Worm (Caenorhabditis elegans) whole organism, young adult: ENCODE results near the gene pas-2.

ENCODE experiments used
- C06A6.2 ChIP-seq: fragments of 200-800 bp; sonication (Bioruptor generic); conservative IDR thresholded peaks from 2 replicates; pipeline ENCODE4 v1.3.6; 2022; ENCODE audit warnings: missing genetic modification characterization, missing compliant biosample characterization
- F33H1.4 ChIP-seq: fragments of 200-800 bp; sonication (Bioruptor generic); IDR thresholded peaks from 2 replicates; pipeline ENCODE4 v1.3.6; 2022; ENCODE audit warnings: missing genetic modification reagents, missing genetic modification characterization, missing compliant biosample characterization
- ama-1 ChIP-seq, 3 experiments: fragments of 150-350 bp in 1 of 3; sonication (generic microtip) in 2 of 3; optimal IDR thresholded peaks; 2 replicates each; lab custom pipeline; 2014 to 2018; ENCODE audit warnings: missing biosample characterization in 2 of 3, missing genetic modification characterization in 2 of 3, missing genetic modification reagents in 2 of 3
- aptf-3 ChIP-seq: fragments of 200-800 bp; sonication (Bioruptor generic); IDR thresholded peaks from 2 replicates; pipeline ENCODE4 v1.3.6; 2022; ENCODE audit warnings: missing genetic modification characterization, missing compliant biosample characterization
- atf-7 ChIP-seq: sonication (generic microtip); optimal IDR thresholded peaks from 2 replicates; lab custom pipeline; 2017; ENCODE audit warnings: mild to moderate bottlenecking, missing genetic modification characterization, missing compliant biosample characterization
- ceh-79 ChIP-seq: sonication (generic microtip); optimal IDR thresholded peaks from 2 replicates; lab custom pipeline; 2017; ENCODE audit warnings: mild to moderate bottlenecking, missing genetic modification characterization, missing compliant biosample characterization
- ets-4 ChIP-seq: fragments of 200-800 bp; sonication (Bioruptor generic); optimal IDR thresholded peaks from 2 replicates; lab custom pipeline; 2018; ENCODE audit warnings: mild to moderate bottlenecking, missing genetic modification characterization, missing compliant biosample characterization
- him-1 ChIP-seq: sonication (generic microtip); optimal IDR thresholded peaks from 2 replicates; lab custom pipeline; 2016; ENCODE audit warnings: missing genotype, missing genetic modification reagents, missing genetic modification characterization, missing compliant biosample characterization
- hlh-12 ChIP-seq: sonication (generic microtip); optimal IDR thresholded peaks from 2 replicates; lab custom pipeline; 2016; ENCODE audit warnings: missing genetic modification characterization, missing compliant biosample characterization
- pha-4 ChIP-seq: fragments of 150-350 bp; sonication (generic microtip); optimal IDR thresholded peaks from 2 replicates; lab custom pipeline; 2014; ENCODE audit warnings: missing biosample characterization, missing genetic modification reagents, missing genetic modification characterization
- unc-130 ChIP-seq: sonication (generic microtip); optimal IDR thresholded peaks from 2 replicates; lab custom pipeline; 2016; ENCODE audit warnings: missing genetic modification reagents, missing genetic modification characterization, missing compliant biosample characterization

ce11 chrV:10798090-10798489 lies 27.9 kb downstream of the pas-2 start, which contains the start of gene srh-184:
- TF ChIP-seq ceh-79 (tag; lab: Kevin White, UChicago) (no peak), unc-130 (GFP tag; lab: Kevin White, UChicago) (no peak), F33H1.4 (no peak), pha-4 (tag; lab: Kevin White, UChicago) (no peak), C06A6.2 (GFP tag; lab: Robert Waterston, UW) (no peak), hlh-12 (no peak), ama-1 (optimal IDR thresholded peaks at IDR 0.05; lab: Kevin White, UChicago) (no peak), ama-1 (GFP tag; optimal IDR thresholded peaks at IDR 0.05; lab: Kevin White, UChicago) (no peak), atf-7 (tag; lab: Kevin White, UChicago) (no peak), him-1 (tag; lab: Kevin White, UChicago) (no peak), ets-4 (GFP tag; lab: Kevin White, UChicago) (no peak), aptf-3 (GFP tag; lab: Robert Waterston, UW) (no peak)
